Fruit fly (Drosophila melanogaster) whole organism, larva: ENCODE results near the gene CG13698.

Experiments used
- noc ChIP-seq: fragments of 200-800 bp; sonication (Bioruptor generic); optimal IDR thresholded peaks from 3 replicates; lab custom pipeline; 2019; ENCODE audit warnings: missing biosample characterization, mild to moderate bottlenecking, missing genetic modification characterization, moderate library complexity

The CG13698 gene

dm6 chr3L:18077649-18078417 is 28.1 kb downstream of the CG13698 start:
- TF ChIP-seq noc (tag; lab: Kevin White, UChicago): no peak

dm6 chr3L:18076649-18077048 is 29.3 kb downstream of the CG13698 start:
- no peak for TF ChIP-seq noc (tag; lab: Kevin White, UChicago)

DNA sequence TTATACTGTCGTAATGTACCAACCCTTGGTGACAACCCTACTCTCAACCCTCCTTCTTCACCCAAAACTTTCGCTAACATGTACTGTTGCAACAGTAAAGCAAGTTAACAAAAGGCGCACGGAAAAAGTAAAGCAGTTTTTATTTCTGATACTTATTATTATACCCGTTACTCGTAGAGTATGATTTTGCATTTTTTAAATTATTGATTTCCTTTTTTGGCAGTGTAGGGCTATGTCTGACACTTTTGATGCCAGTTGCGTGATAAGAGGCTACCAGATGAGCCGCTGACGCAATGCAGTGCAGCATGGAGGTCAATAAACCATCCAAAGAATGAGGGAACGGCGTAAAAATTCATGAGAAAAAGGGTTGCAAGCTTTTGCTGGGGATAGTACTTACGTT is 30.1 kb downstream of the CG13698 start:
- TF ChIP-seq noc (tag; lab: Kevin White, UChicago): no peak

dm6 chr3L:18074988-18075387 is 31.0 kb downstream of the CG13698 start:
- TF ChIP-seq noc (tag; lab: Kevin White, UChicago): no peak

- TF ChIP-seq noc (tag; lab: Kevin White, UChicago): no peak
These were observed 32.3 kb downstream of the CG13698 start, which contains the start of gene CG44004 for dm6 chr3L:18073559-18074134. CG44004 (minus strand) TSS chr3L:18073863.

DNA sequence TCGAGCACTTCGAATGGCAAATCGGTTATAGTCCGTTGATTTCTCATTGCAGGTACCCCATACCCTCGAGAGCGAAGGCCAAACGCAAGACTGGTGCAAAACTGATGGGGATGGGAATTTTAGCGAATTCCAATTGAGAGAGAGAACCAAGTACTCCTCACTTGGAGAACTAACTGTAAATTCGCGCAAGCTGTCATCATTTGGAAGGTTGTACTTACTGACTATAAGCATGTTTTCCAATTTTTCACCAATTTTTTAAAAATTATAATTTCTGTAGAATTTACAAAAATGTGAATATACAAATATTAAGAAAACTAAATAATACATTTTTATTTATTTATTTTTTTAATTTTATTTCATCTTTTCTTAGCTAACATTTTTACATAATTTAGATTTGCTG is 33.9 kb downstream of the CG13698 start, which contains the start of gene CG44005:
TSS of gene CG44005 (minus strand) at position 101 of the 400 bp plus-strand sequence.
- no peak for TF ChIP-seq noc (tag; lab: Kevin White, UChicago)

dm6 chr3L:18070050-18070449 is 35.9 kb downstream of the CG13698 start, which contains the start of gene CG44006:
CG44006 (minus strand) TSS chr3L:18070150.
- no peak for TF ChIP-seq noc (tag; lab: Kevin White, UChicago)

dm6 chr3L:18064632-18065482 is 41.1 kb downstream of the CG13698 start, which contains the start of gene Eip75B:
Eip75B (minus strand) TSS chr3L:18064696.
- TF ChIP-seq noc (tag; lab: Kevin White, UChicago): no peak

- no peak for TF ChIP-seq noc (tag; lab: Kevin White, UChicago)
These were observed 42.9 kb downstream of the CG13698 start for dm6 chr3L:18062959-18063510.

DNA sequence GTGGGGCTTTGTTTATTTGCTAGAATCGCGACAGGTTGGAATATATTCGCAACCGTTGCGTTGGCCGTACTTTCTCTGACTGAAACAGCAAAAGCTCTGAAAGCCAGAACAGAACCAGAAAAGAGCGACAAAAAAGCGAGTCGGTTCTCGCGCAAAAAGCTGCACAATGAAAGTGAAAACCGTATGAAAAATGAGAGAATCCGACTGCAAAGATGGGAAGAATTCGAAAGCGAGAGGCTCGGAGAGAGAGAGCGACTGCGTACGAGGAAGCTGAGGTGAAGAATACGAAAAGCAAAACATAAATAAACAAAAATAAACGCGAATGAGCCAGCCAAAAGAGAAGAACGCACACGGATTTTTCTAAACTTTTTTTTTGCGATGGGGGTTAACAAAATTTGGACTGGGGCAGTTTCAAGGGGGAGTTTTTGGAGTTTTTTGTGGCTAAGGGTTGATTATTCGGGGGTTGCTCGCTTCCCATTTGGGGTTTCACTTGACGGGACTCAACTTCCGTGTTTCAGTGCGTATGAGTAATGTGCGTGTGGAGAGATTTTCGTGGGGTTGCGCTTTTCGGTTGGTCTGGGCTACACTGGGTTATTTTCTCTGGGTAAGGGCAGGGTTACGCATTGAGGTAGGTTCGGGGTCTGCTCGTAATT is 44.1 kb downstream of the CG13698 start:
- no peak for TF ChIP-seq noc (tag; lab: Kevin White, UChicago)

- no peak for TF ChIP-seq noc (tag; lab: Kevin White, UChicago)
These were observed 44.7 kb downstream of the CG13698 start for dm6 chr3L:18061240-18061639.

- TF ChIP-seq noc (tag; lab: Kevin White, UChicago): no peak
These were observed 48.0 kb downstream of the CG13698 start for dm6 chr3L:18057752-18058518.

DNA sequence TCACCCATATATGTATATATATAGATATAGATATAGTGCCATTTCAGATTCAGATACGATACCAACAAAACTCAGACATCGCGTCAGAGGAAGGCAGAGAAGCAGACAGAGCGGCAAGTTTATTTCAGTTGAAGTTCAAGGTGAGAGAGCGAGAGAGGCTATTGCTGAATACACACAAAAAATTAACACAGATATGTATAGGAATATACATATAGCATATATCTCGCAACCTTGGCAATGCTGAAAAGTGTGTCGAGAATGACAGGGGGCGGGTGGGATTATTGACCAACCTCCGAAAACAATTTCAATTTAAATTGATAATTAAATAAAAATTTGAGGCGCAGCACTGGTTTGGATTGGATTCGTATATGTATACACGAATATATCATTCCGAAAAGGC is 48.9 kb downstream of the CG13698 start:
- TF ChIP-seq noc (tag; lab: Kevin White, UChicago): no peak

DNA sequence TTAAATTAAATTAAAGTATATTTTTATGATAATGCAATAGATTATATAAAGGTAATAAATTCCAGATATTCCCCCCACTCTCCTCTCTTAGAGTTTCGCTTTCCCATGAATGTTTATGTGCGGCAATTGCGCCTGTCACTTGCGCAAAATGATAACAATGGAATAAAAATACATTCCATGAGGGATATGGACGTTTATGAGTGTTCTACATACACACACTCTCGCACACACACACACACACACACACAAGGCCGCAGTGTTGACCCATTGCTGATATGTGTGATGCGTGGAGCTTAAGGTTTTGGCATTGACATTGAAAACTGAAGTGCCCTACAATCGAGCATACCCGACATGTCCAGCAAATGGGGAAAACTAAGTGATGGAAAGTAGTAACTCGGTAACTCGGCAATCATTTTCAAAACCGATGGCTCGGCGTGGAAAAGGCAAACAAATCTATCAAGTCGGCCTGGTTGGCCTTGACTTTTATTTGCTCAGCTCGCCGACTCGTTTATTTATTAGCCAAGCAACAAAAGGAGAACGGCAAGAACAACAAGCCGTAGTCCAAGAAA is 59.3 kb downstream of the CG13698 start:
- TF ChIP-seq noc (tag; lab: Kevin White, UChicago): peak; percentile 36
